Worm (Caenorhabditis elegans): Measurements from ENCODE around the gene B0393.7.

- no peak for TF ChIP-seq tbx-8 (GFP tag; optimal IDR thresholded peaks at IDR 0.05)
- TF ChIP-seq snpc-4 (tag; optimal IDR thresholded peaks at IDR 0.05) = no peak
- no peak for TF ChIP-seq M03D4.4 (tag; optimal IDR thresholded peaks at IDR 0.05)
- TF ChIP-seq nhr-76 (tag; optimal IDR thresholded peaks at IDR 0.05) = no peak
- TF ChIP-seq unc-62 (GFP tag; optimal IDR thresholded peaks at IDR 0.05) = no peak
- no peak for TF ChIP-seq elt-1 (tag; optimal IDR thresholded peaks at IDR 0.05; ENCODE audit: borderline replicate concordance, insufficient read depth)
- TF ChIP-seq pha-4 (tag; optimal IDR thresholded peaks at IDR 0.05) = no peak
- TF ChIP-seq unc-39 (tag; optimal IDR thresholded peaks at IDR 0.05) = no peak
Measured at ce11 chrIII:4792560-4793136, 14.7 kb upstream of the B0393.7 start, which contains the start of gene mip-1.
